Fruit fly (Drosophila melanogaster): ENCODE results near the gene Nle.

DNA sequence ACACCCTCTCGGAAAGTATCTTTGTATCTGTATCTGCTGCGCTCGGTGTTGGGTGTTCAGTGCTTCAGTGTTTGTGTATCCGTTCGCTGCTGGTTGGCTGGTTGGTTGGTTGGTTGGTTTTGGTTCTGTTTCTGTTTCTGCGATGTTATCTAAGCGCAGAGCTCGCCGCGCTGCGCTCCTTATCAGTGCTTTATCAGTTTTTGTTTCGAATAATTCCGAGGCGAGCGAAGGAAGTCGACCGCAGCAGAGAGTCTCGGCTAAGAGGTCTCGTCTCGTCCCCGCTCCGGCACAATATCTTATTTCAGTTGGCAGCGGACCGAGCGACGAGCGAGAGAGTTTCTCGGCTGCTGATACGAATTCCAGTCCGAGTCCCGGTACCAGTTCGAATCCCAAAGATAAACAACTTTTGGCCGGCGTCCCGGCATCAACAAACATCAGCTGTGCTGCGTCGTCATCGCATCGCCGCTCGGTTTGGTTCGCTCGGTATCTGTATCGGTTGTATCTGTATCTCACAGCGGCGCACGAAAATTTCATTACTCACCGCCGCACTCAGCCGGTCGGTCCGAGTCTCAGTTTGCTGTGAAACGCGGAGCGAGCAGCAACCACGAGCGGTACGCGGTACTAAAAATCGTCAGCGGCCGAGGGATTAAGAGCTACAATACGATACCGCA is 44.6 kb downstream of the Nle start:
- TF ChIP-seq OdsH (GFP tag; optimal IDR thresholded peaks at IDR 0.05) (no peak), Lpt (GFP tag; optimal IDR thresholded peaks at IDR 0.05) (peak; percentile 5), CG16779 (tag; optimal IDR thresholded peaks at IDR 0.05) (peak; percentile 36), Gug (GFP tag; IDR thresholded peaks at IDR 0.05) (no peak), CG8119 (GFP tag; IDR thresholded peaks at IDR 0.05) (peak; percentile 39; the same call in 2 of the 3 replicates), Eip93F (GFP tag; optimal IDR thresholded peaks at IDR 0.05) (no peak), Sox15 (GFP tag; optimal IDR thresholded peaks at IDR 0.05) (no peak), esn (GFP tag; optimal IDR thresholded peaks at IDR 0.05) (no peak), CG1621 (tag; optimal IDR thresholded peaks at IDR 0.05) (no peak), CG6854 (GFP tag; optimal IDR thresholded peaks at IDR 0.05) (peak; percentile 83), CG6792 (GFP tag; optimal IDR thresholded peaks at IDR 0.05) (no peak), CG6163 (GFP tag; IDR thresholded peaks at IDR 0.05) (peak; percentile 31), Smox (GFP tag; optimal IDR thresholded peaks at IDR 0.05) (no peak)

Data from whole organism, prepupa.